Worm (Caenorhabditis elegans) whole organism, L3 larva: ENCODE results near the gene vps-52.

ENCODE experiments used
- R02D3.7 ChIP-seq: fragments of 150-350 bp; optimal IDR thresholded peaks from 2 replicates; lab custom pipeline; 2014; ENCODE audit warnings: missing biosample characterization, missing genetic modification characterization
- ZK546.5 ChIP-seq: sonication (generic microtip); optimal IDR thresholded peaks from 2 replicates; lab custom pipeline; 2017; ENCODE audit warnings: missing biosample characterization, missing genetic modification characterization
- aly-2 ChIP-seq: fragments of 150-350 bp; optimal IDR thresholded peaks from 2 replicates; lab custom pipeline; 2014; ENCODE audit warnings: missing biosample characterization, missing genetic modification characterization
- ama-1 ChIP-seq: fragments of 150-350 bp; optimal IDR thresholded peaks from 2 replicates; lab custom pipeline; 2018
- ceh-28 ChIP-seq: fragments of 150-350 bp; optimal IDR thresholded peaks from 2 replicates; lab custom pipeline; 2014; ENCODE audit warnings: missing biosample characterization, missing genetic modification reagents, missing genetic modification characterization
- ceh-82 ChIP-seq: fragments of 150-350 bp; optimal IDR thresholded peaks from 2 replicates; lab custom pipeline; 2014; ENCODE audit warnings: missing biosample characterization, missing genetic modification characterization
- egl-27 ChIP-seq: sonication (generic microtip); optimal IDR thresholded peaks from 4 replicates; lab custom pipeline; 2017; ENCODE audit warnings: missing biosample characterization, missing genetic modification reagents, missing genetic modification characterization
- egl-5 ChIP-seq: fragments of 150-350 bp; optimal IDR thresholded peaks from 2 replicates; lab custom pipeline; 2017; ENCODE audit warnings: missing biosample characterization, missing genetic modification reagents, missing genetic modification characterization, inconsistent platforms
- elt-1 ChIP-seq: fragments of 150-350 bp; optimal IDR thresholded peaks from 2 replicates; lab custom pipeline; 2014; ENCODE audit warnings: missing biosample characterization, missing genetic modification characterization
- elt-2 ChIP-seq: sonication (generic microtip); optimal IDR thresholded peaks from 2 replicates; lab custom pipeline; 2016; ENCODE audit warnings: missing genetic modification reagents, mild to moderate bottlenecking, missing genetic modification characterization, missing compliant biosample characterization
- elt-3 ChIP-seq, 3 experiments: fragments of 150-350 bp in 1 of 3; sonication (generic microtip) in 2 of 3; optimal IDR thresholded peaks; 2 replicates in 2 of 3; 4 replicates in 1 of 3; lab custom pipeline; 2014 to 2017; ENCODE audit warnings: missing biosample characterization in 3 of 3, missing genetic modification characterization in 3 of 3
- fkh-10 ChIP-seq: sonication (generic microtip); optimal IDR thresholded peaks from 2 replicates; lab custom pipeline; 2017; ENCODE audit warnings: missing biosample characterization, missing genetic modification reagents, missing genetic modification characterization
- fos-1 ChIP-seq: fragments of 150-350 bp; optimal IDR thresholded peaks from 2 replicates; lab custom pipeline; 2014; ENCODE audit warnings: missing biosample characterization, missing genetic modification characterization
- hmg-11 ChIP-seq: sonication (generic microtip); optimal IDR thresholded peaks from 2 replicates; lab custom pipeline; 2016; ENCODE audit warnings: missing genetic modification characterization, missing compliant biosample characterization
- jun-1 ChIP-seq: fragments of 150-350 bp; optimal IDR thresholded peaks from 2 replicates; lab custom pipeline; 2014; ENCODE audit warnings: missing biosample characterization, missing genetic modification reagents, missing genetic modification characterization
- lin-39 ChIP-seq: fragments of 150-350 bp; optimal IDR thresholded peaks from 2 replicates; lab custom pipeline; 2018; ENCODE audit warnings: missing biosample characterization, missing genetic modification reagents, missing genetic modification characterization
- lsy-12 ChIP-seq: sonication (generic microtip); optimal IDR thresholded peaks from 2 replicates; lab custom pipeline; 2016; ENCODE audit warnings: mild to moderate bottlenecking, missing genetic modification characterization, missing compliant biosample characterization
- mdl-1 ChIP-seq: fragments of 150-350 bp; optimal IDR thresholded peaks from 2 replicates; lab custom pipeline; 2014; ENCODE audit warnings: missing biosample characterization, missing genetic modification characterization
- nfya-1 ChIP-seq: sonication (generic microtip); optimal IDR thresholded peaks from 2 replicates; lab custom pipeline; 2017; ENCODE audit warnings: missing genetic modification characterization, mild to moderate bottlenecking, missing compliant biosample characterization, antibody characterized with exemption, moderate library complexity; ENCODE audit not compliant: insufficient read depth
- nhr-11 ChIP-seq: fragments of 150-350 bp; optimal IDR thresholded peaks from 2 replicates; lab custom pipeline; 2014; ENCODE audit warnings: missing biosample characterization, missing genetic modification characterization
- nhr-12 ChIP-seq: fragments of 150-350 bp; optimal IDR thresholded peaks from 2 replicates; lab custom pipeline; 2014; ENCODE audit warnings: missing biosample characterization, missing genetic modification characterization
- nhr-23 ChIP-seq: fragments of 150-350 bp; optimal IDR thresholded peaks from 2 replicates; lab custom pipeline; 2014; ENCODE audit warnings: missing biosample characterization, missing genetic modification reagents, missing genetic modification characterization
- nhr-237 ChIP-seq: fragments of 150-350 bp; optimal IDR thresholded peaks from 2 replicates; lab custom pipeline; 2014; ENCODE audit warnings: missing biosample characterization, missing genetic modification characterization
- nhr-25 ChIP-seq: sonication (generic microtip); optimal IDR thresholded peaks from 2 replicates; lab custom pipeline; 2017; ENCODE audit warnings: missing biosample characterization, missing genetic modification characterization
- nhr-76 ChIP-seq: fragments of 150-350 bp; sonication (generic microtip); optimal IDR thresholded peaks from 5 replicates; lab custom pipeline; 2014; ENCODE audit warnings: missing biosample characterization, missing genetic modification characterization
- nhr-77 ChIP-seq: fragments of 150-350 bp; optimal IDR thresholded peaks from 2 replicates; lab custom pipeline; 2014; ENCODE audit warnings: missing biosample characterization, missing genetic modification characterization
- pqm-1 ChIP-seq: fragments of 150-350 bp; optimal IDR thresholded peaks from 2 replicates; lab custom pipeline; 2017; ENCODE audit warnings: missing biosample characterization, missing genetic modification characterization, inconsistent platforms
- sea-2 ChIP-seq: fragments of 150-350 bp; sonication (generic microtip); optimal IDR thresholded peaks from 4 replicates; lab custom pipeline; 2014; ENCODE audit warnings: missing biosample characterization, missing genetic modification reagents, missing genetic modification characterization
- skn-1 ChIP-seq: fragments of 150-350 bp; optimal IDR thresholded peaks from 2 replicates; lab custom pipeline; 2014; ENCODE audit warnings: missing biosample characterization, missing genetic modification characterization
- tbx-2 ChIP-seq: sonication (generic microtip); optimal IDR thresholded peaks from 2 replicates; lab custom pipeline; 2016; ENCODE audit warnings: mild to moderate bottlenecking, missing genetic modification characterization, missing compliant biosample characterization
- unc-39 ChIP-seq: sonication (generic microtip); optimal IDR thresholded peaks from 4 replicates; lab custom pipeline; 2017; ENCODE audit warnings: missing biosample characterization, missing genetic modification characterization
- unc-62 ChIP-seq: fragments of 150-350 bp; sonication (generic microtip); optimal IDR thresholded peaks from 4 replicates; lab custom pipeline; 2014; ENCODE audit warnings: missing biosample characterization, missing genetic modification reagents, missing genetic modification characterization
- ztf-11 ChIP-seq: fragments of 150-350 bp; optimal IDR thresholded peaks from 2 replicates; lab custom pipeline; 2014; ENCODE audit warnings: missing biosample characterization, missing genetic modification characterization
- ztf-4 ChIP-seq: fragments of 150-350 bp; optimal IDR thresholded peaks from 2 replicates; lab custom pipeline; 2014; ENCODE audit warnings: missing biosample characterization, missing genetic modification characterization

vps-52 gene

ce11 chrX:7575939-7576338 is 10.8 kb downstream of the vps-52 start:
- TF ChIP-seq unc-39 (no peak), ceh-28 (tag; lab: Kevin White, UChicago) (peak; percentile 26), ztf-11 (tag; lab: Kevin White, UChicago) (no peak), sea-2 (GFP tag; lab: Kevin White, UChicago) (no peak), elt-2 (tag; lab: Kevin White, UChicago) (peak; percentile 91), elt-3 (tag; optimal IDR thresholded peaks at IDR 0.05; lab: Kevin White, UChicago) (peak in 1 of 3 experiments; percentile 59), hmg-11 (tag; lab: Kevin White, UChicago) (no peak), ZK546.5 (no peak), egl-5 (tag; lab: Kevin White, UChicago) (no peak), jun-1 (tag; lab: Kevin White, UChicago) (peak; percentile 17), ceh-82 (no peak), mdl-1 (no peak), nhr-12 (tag; lab: Kevin White, UChicago) (no peak), ztf-4 (tag; lab: Kevin White, UChicago) (no peak), lin-39 (tag; lab: Kevin White, UChicago) (no peak), elt-1 (tag; lab: Kevin White, UChicago) (no peak), pqm-1 (tag; lab: Kevin White, UChicago) (peak; percentile 99), skn-1 (tag; lab: Kevin White, UChicago) (no peak), nhr-25 (tag; lab: Kevin White, UChicago) (peak; percentile 39)

- TF ChIP-seq nhr-77 (tag; lab: Kevin White, UChicago), result no peak
- TF ChIP-seq lin-39 (tag; lab: Kevin White, UChicago), result peak; percentile 27
- peak; percentile 25 for TF ChIP-seq elt-1 (tag; lab: Kevin White, UChicago)
- no peak for TF ChIP-seq elt-3 (tag; optimal IDR thresholded peaks at IDR 0.05; lab: Kevin White, UChicago)
- TF ChIP-seq elt-2 (tag; lab: Kevin White, UChicago), result no peak
- TF ChIP-seq nhr-25 (tag; lab: Kevin White, UChicago), result peak; percentile 46
- peak; percentile 24 for TF ChIP-seq nhr-23 (tag; lab: Kevin White, UChicago)
- TF ChIP-seq ama-1, result no peak
- no peak for TF ChIP-seq pqm-1 (tag; lab: Kevin White, UChicago)
- TF ChIP-seq hmg-11 (tag; lab: Kevin White, UChicago), result peak; percentile 53
These were observed 12.5 kb downstream of the vps-52 start for ce11 chrX:7577458-7578158.

ce11 chrX:7578308-7578707 is 13.2 kb downstream of the vps-52 start:
- TF ChIP-seq nhr-11 (no peak), mdl-1 (peak; percentile 46), nhr-12 (tag; lab: Kevin White, UChicago) (no peak), elt-2 (tag; lab: Kevin White, UChicago) (peak; percentile 92), unc-62 (no peak), pqm-1 (tag; lab: Kevin White, UChicago) (peak; percentile 75), fos-1 (tag; lab: Kevin White, UChicago) (no peak), sea-2 (GFP tag; lab: Kevin White, UChicago) (no peak), nhr-77 (tag; lab: Kevin White, UChicago) (no peak), unc-39 (no peak), tbx-2 (tag; lab: Kevin White, UChicago) (no peak), nfya-1 (tag; lab: Kevin White, UChicago) (peak; percentile 25), jun-1 (tag; lab: Kevin White, UChicago) (no peak)

- TF ChIP-seq nhr-237, result no peak
- TF ChIP-seq lsy-12, result no peak
- TF ChIP-seq R02D3.7 (tag; lab: Kevin White, UChicago), result no peak
- TF ChIP-seq egl-27, result no peak
- TF ChIP-seq nhr-76 (tag; lab: Kevin White, UChicago), result no peak
- no peak for TF ChIP-seq aly-2 (tag; lab: Kevin White, UChicago)
- no peak for TF ChIP-seq elt-1 (tag; lab: Kevin White, UChicago)
- TF ChIP-seq nhr-77 (tag; lab: Kevin White, UChicago), result no peak
- TF ChIP-seq nhr-25 (tag; lab: Kevin White, UChicago), result no peak
- TF ChIP-seq fkh-10 (GFP tag; lab: Kevin White, UChicago), result no peak
These were observed 17.1 kb downstream of the vps-52 start for ce11 chrX:7582223-7582622.
